Worm (Caenorhabditis elegans) whole organism, late embryonic: ENCODE results near the gene prx-14.

Source experiments
- C08G9.2 ChIP-seq: sonication (generic microtip); optimal IDR thresholded peaks from 2 replicates; lab custom pipeline; 2016; ENCODE audit warnings: mild to moderate bottlenecking, missing genetic modification characterization, moderate library complexity, missing compliant biosample characterization
- F13H6.1 ChIP-seq: sonication (generic microtip); optimal IDR thresholded peaks from 2 replicates; lab custom pipeline; 2016; ENCODE audit warnings: missing genetic modification characterization, missing compliant biosample characterization
- K02D7.2 ChIP-seq: sonication (generic microtip); optimal IDR thresholded peaks from 2 replicates; lab custom pipeline; 2017; ENCODE audit warnings: mild to moderate bottlenecking, missing genetic modification characterization, missing compliant biosample characterization
- Y22D7AL.16 ChIP-seq: sonication (generic microtip); optimal IDR thresholded peaks from 2 replicates; lab custom pipeline; 2016; ENCODE audit warnings: missing genetic modification characterization, missing compliant biosample characterization
- ahr-1 ChIP-seq: sonication (generic microtip); optimal IDR thresholded peaks from 2 replicates; lab custom pipeline; 2016; ENCODE audit warnings: missing genetic modification characterization, missing compliant biosample characterization
- ceh-14 ChIP-seq: sonication (generic microtip); optimal IDR thresholded peaks from 2 replicates; lab custom pipeline; 2016; ENCODE audit warnings: missing genotype, missing genetic modification characterization, missing compliant biosample characterization
- ceh-18 ChIP-seq: sonication (generic microtip); optimal IDR thresholded peaks from 2 replicates; lab custom pipeline; 2016; ENCODE audit warnings: missing genetic modification characterization, missing compliant biosample characterization
- ceh-2 ChIP-seq: sonication (generic microtip); optimal IDR thresholded peaks from 2 replicates; lab custom pipeline; 2016; ENCODE audit warnings: missing genotype, missing genetic modification characterization, missing compliant biosample characterization
- ceh-22 ChIP-seq: sonication (generic microtip); optimal IDR thresholded peaks from 2 replicates; lab custom pipeline; 2017; ENCODE audit warnings: missing biosample characterization, missing genetic modification characterization
- ceh-31 ChIP-seq: sonication (generic microtip); optimal IDR thresholded peaks from 2 replicates; lab custom pipeline; 2016; ENCODE audit warnings: missing genetic modification characterization, missing compliant biosample characterization
- ceh-34 ChIP-seq: sonication (generic microtip); optimal IDR thresholded peaks from 2 replicates; lab custom pipeline; 2016; ENCODE audit warnings: mild to moderate bottlenecking, missing genetic modification characterization, missing compliant biosample characterization
- ceh-45 ChIP-seq: fragments of 200-800 bp; sonication (Bioruptor generic); IDR thresholded peaks from 2 replicates; pipeline ENCODE4 v1.3.6; 2022; ENCODE audit warnings: missing genetic modification reagents, missing genetic modification characterization, missing compliant biosample characterization
- elt-2 ChIP-seq: sonication (generic microtip); optimal IDR thresholded peaks from 2 replicates; lab custom pipeline; 2016; ENCODE audit warnings: missing genetic modification reagents, missing genetic modification characterization, missing compliant biosample characterization
- fkh-6 ChIP-seq: sonication (generic microtip); optimal IDR thresholded peaks from 2 replicates; lab custom pipeline; 2016; ENCODE audit warnings: missing genetic modification characterization, missing compliant biosample characterization
- gmeb-2 ChIP-seq: sonication (generic microtip); optimal IDR thresholded peaks from 2 replicates; lab custom pipeline; 2016; ENCODE audit warnings: missing genetic modification characterization, inconsistent platforms, missing compliant biosample characterization
- hlh-13 ChIP-seq: fragments of 200-800 bp; sonication (Bioruptor generic); optimal IDR thresholded peaks from 2 replicates; lab custom pipeline; 2018; ENCODE audit warnings: mild to moderate bottlenecking, missing genetic modification characterization, missing compliant biosample characterization
- hlh-30 ChIP-seq: sonication (generic microtip); optimal IDR thresholded peaks from 2 replicates; lab custom pipeline; 2017; ENCODE audit warnings: antibody characterized with exemption, missing genetic modification characterization, missing compliant biosample characterization; ENCODE audit not compliant: insufficient read depth
- hlh-8 ChIP-seq: sonication (generic microtip); optimal IDR thresholded peaks from 2 replicates; lab custom pipeline; 2016; ENCODE audit warnings: missing genotype, missing genetic modification characterization, missing compliant biosample characterization
- lim-6 ChIP-seq: sonication (generic microtip); optimal IDR thresholded peaks from 2 replicates; lab custom pipeline; 2016; ENCODE audit warnings: missing genetic modification characterization, missing compliant biosample characterization
- lin-11 ChIP-seq: fragments of 200-800 bp; sonication (Bioruptor generic); optimal IDR thresholded peaks from 2 replicates; lab custom pipeline; 2018; ENCODE audit warnings: mild to moderate bottlenecking, missing genetic modification characterization, missing compliant biosample characterization
- madf-2 ChIP-seq: sonication (generic microtip); optimal IDR thresholded peaks from 2 replicates; lab custom pipeline; 2017; ENCODE audit warnings: missing genetic modification characterization, missing compliant biosample characterization
- mec-3 ChIP-seq: sonication (generic microtip); optimal IDR thresholded peaks from 2 replicates; lab custom pipeline; 2016; ENCODE audit warnings: borderline replicate concordance, missing genetic modification characterization, missing compliant biosample characterization
- nfya-1 ChIP-seq: sonication (generic microtip); optimal IDR thresholded peaks from 2 replicates; lab custom pipeline; 2017; ENCODE audit warnings: missing genetic modification characterization, mild to moderate bottlenecking, missing compliant biosample characterization, antibody characterized with exemption, moderate library complexity
- npax-4 ChIP-seq: sonication (generic microtip); optimal IDR thresholded peaks from 2 replicates; lab custom pipeline; 2016; ENCODE audit warnings: missing genetic modification characterization, missing compliant biosample characterization
- pax-1 ChIP-seq: fragments of 150-350 bp; optimal IDR thresholded peaks from 2 replicates; lab custom pipeline; 2014; ENCODE audit warnings: missing biosample characterization, missing genetic modification characterization
- pha-2 ChIP-seq: sonication (generic microtip); optimal IDR thresholded peaks from 2 replicates; lab custom pipeline; 2017; ENCODE audit warnings: mild to moderate bottlenecking, missing genetic modification characterization, missing compliant biosample characterization
- pha-4 ChIP-seq: fragments of 150-350 bp; optimal IDR thresholded peaks from 2 replicates; lab custom pipeline; 2018; ENCODE audit warnings: missing biosample characterization, missing genetic modification reagents, missing genetic modification characterization
- ref-2 ChIP-seq: sonication (generic microtip); optimal IDR thresholded peaks from 2 replicates; lab custom pipeline; 2016; ENCODE audit warnings: missing genetic modification characterization, missing compliant biosample characterization
- rnt-1 ChIP-seq: sonication (generic microtip); optimal IDR thresholded peaks from 2 replicates; lab custom pipeline; 2016; ENCODE audit warnings: missing genetic modification characterization, missing compliant biosample characterization
- tbx-2 ChIP-seq: sonication (generic microtip); optimal IDR thresholded peaks from 2 replicates; lab custom pipeline; 2016; ENCODE audit warnings: missing genetic modification characterization, missing compliant biosample characterization
- tbx-7 ChIP-seq: sonication (generic microtip); optimal IDR thresholded peaks from 2 replicates; lab custom pipeline; 2016; ENCODE audit warnings: missing genotype, missing genetic modification characterization, missing compliant biosample characterization
- unc-3 ChIP-seq, 2 experiments: fragments of 200-800 bp in 1 of 2; sonication (Bioruptor generic) in 1 of 2; sonication (generic microtip) in 1 of 2; conservative IDR thresholded peaks in 1 of 2; optimal IDR thresholded peaks in 1 of 2; 2 replicates each; pipeline versions ENCODE4 v1.3.6 to Lab custom; 2016 to 2022; ENCODE audit warnings: missing compliant biosample characterization in 2 of 2, missing genetic modification characterization in 2 of 2, missing genetic modification reagents in 1 of 2
- unc-42 ChIP-seq: sonication (generic microtip); optimal IDR thresholded peaks from 2 replicates; lab custom pipeline; 2016; ENCODE audit warnings: missing genotype, missing genetic modification characterization, missing compliant biosample characterization
- unc-55 ChIP-seq: sonication (generic microtip); optimal IDR thresholded peaks from 2 replicates; lab custom pipeline; 2017; ENCODE audit warnings: missing biosample characterization, missing genetic modification reagents, missing genetic modification characterization
- unc-86 ChIP-seq: sonication (generic microtip); optimal IDR thresholded peaks from 2 replicates; lab custom pipeline; 2016; ENCODE audit warnings: missing genetic modification characterization, missing compliant biosample characterization
- zip-5 ChIP-seq: sonication (generic microtip); optimal IDR thresholded peaks from 2 replicates; lab custom pipeline; 2016; ENCODE audit warnings: missing genetic modification characterization, missing compliant biosample characterization
- ztf-16 ChIP-seq: sonication (generic microtip); optimal IDR thresholded peaks from 2 replicates; lab custom pipeline; 2017; ENCODE audit warnings: missing genetic modification characterization, missing compliant biosample characterization

The prx-14 gene

DNA sequence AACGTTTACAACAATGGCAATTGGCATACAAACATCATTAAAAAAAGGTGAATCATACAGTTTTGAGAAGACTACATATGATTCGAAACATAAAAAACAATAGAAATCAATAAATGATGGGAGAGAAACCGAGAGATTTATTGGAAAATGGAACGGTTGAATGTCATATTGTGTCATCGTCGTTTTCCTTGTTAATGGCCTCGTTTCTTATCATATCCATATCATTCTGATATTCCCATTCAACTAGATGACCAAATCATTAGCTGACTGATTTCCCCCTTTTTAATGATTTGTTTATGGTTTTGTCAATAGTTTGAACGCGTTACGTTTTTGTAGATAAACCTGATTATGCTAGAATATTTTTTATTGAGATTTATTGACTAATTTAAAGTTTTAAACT, 8.2 kb upstream of the prx-14 start:
- TF ChIP-seq hlh-13 (GFP tag; lab: Kevin White, UChicago) (no peak), zip-5 (tag; lab: Kevin White, UChicago) (no peak), ceh-34 (no peak), tbx-2 (tag; lab: Kevin White, UChicago) (no peak), ztf-16 (tag; lab: Kevin White, UChicago) (no peak), mec-3 (tag; lab: Kevin White, UChicago) (no peak), lin-11 (no peak), Y22D7AL.16 (tag; lab: Kevin White, UChicago) (no peak), tbx-7 (tag; lab: Kevin White, UChicago) (no peak), unc-86 (tag; lab: Kevin White, UChicago) (no peak), pax-1 (tag; lab: Kevin White, UChicago) (no peak), ceh-22 (tag; lab: Kevin White, UChicago) (no peak), npax-4 (tag; lab: Kevin White, UChicago) (no peak), K02D7.2 (tag; lab: Kevin White, UChicago) (no peak), gmeb-2 (tag; lab: Kevin White, UChicago) (no peak), ahr-1 (tag; lab: Kevin White, UChicago) (no peak), unc-55 (GFP tag; lab: Kevin White, UChicago) (no peak), unc-3 (GFP tag; conservative IDR thresholded peaks at IDR 0.05; lab: Robert Waterston, UW) (no peak), unc-3 (tag; optimal IDR thresholded peaks at IDR 0.05; lab: Kevin White, UChicago) (no peak), fkh-6 (tag; lab: Kevin White, UChicago) (no peak), hlh-30 (tag; lab: Kevin White, UChicago) (no peak)

ce11 chrIV:11176967-11177366, 6.0 kb upstream of the prx-14 start, which contains the start of gene rap-3:
Gene rap-3, plus strand, starts transcription at chrIV:11177267.
- TF ChIP-seq madf-2 (tag; lab: Kevin White, UChicago): no peak
- no peak for TF ChIP-seq fkh-6 (tag; lab: Kevin White, UChicago)
- TF ChIP-seq unc-42 (tag; lab: Kevin White, UChicago): no peak
- no peak for TF ChIP-seq ceh-45 (GFP tag; lab: Robert Waterston, UW)
- TF ChIP-seq ceh-34: no peak

ce11 chrIV:11178495-11178894, 4.4 kb upstream of the prx-14 start, which contains the start of gene C08F8.9:
Gene C08F8.9, minus strand, starts transcription at chrIV:11178595.
- no peak for TF ChIP-seq pha-4
- no peak for TF ChIP-seq hlh-8
- no peak for TF ChIP-seq pha-2 (tag; lab: Kevin White, UChicago)

DNA sequence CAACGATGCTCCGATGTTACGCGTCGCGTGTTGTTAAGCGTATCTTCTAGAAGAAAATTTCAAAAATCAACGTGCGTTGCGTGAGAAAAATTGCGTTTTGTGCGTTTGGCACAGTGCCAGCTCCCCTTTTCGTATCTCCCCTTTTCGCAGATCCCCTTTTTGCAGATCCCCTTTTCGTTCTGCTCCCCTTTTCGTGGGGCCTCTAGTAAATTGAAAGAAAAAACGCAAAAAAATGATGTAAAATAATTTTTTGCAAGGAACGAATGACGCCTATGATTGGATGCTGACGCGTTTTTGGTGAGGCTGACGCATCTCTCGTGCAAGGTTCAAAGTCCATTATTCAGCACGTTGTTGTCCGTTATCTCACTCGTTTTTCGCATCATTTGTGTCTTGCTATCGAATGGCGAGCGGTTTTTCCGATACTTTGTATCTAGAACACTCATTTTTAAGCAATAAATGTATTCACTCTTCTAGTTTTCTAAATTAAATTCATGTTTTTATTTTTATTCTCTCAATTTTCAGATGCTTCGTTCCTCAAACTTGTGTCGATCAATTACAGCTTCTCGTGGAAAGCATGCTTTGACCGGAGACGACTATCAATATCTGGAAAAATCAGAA, 3.7 kb upstream of the prx-14 start, which contains the start of gene cpt-2:
cpt-2 (plus strand) TSS at position 523 of the 618 bp plus-strand sequence.
- peak; percentile 54 for TF ChIP-seq unc-42 (tag; lab: Kevin White, UChicago)
- peak; percentile 15 for TF ChIP-seq rnt-1 (tag; lab: Kevin White, UChicago)
- TF ChIP-seq ref-2: peak; percentile 18
- TF ChIP-seq ceh-31 (tag; lab: Kevin White, UChicago): peak; percentile 73
- peak; percentile 57 for TF ChIP-seq tbx-2 (tag; lab: Kevin White, UChicago)
- peak; percentile 43 for TF ChIP-seq elt-2 (tag; lab: Kevin White, UChicago)
- TF ChIP-seq ceh-2 (tag; lab: Kevin White, UChicago): peak; percentile 18
- peak; percentile 49 for TF ChIP-seq ceh-14 (tag; lab: Kevin White, UChicago)
- TF ChIP-seq lim-6 (tag; lab: Kevin White, UChicago): peak; percentile 44
- TF ChIP-seq ceh-18 (tag; lab: Kevin White, UChicago): peak; percentile 27
- peak; percentile 25 for TF ChIP-seq zip-5 (tag; lab: Kevin White, UChicago)
- TF ChIP-seq C08G9.2 (tag; lab: Kevin White, UChicago): peak; percentile 47
- TF ChIP-seq nfya-1 (tag; lab: Kevin White, UChicago): peak; percentile 53
- peak; percentile 13 for TF ChIP-seq ahr-1 (tag; lab: Kevin White, UChicago)
- TF ChIP-seq F13H6.1: peak; percentile 29
